Fruit fly (Drosophila melanogaster) whole organism, embryonic: ENCODE measurements around the gene CG1273.

ENCODE experiments used
- Abd-B ChIP-seq: fragments of 200-800 bp; sonication (Bioruptor generic); optimal IDR thresholded peaks from 2 replicates; lab custom pipeline; 2018; ENCODE audit warnings: missing biosample characterization, mild to moderate bottlenecking, missing genetic modification characterization, moderate library complexity
- Asciz ChIP-seq: fragments of 200-800 bp; sonication (Bioruptor generic); optimal IDR thresholded peaks from 2 replicates; lab custom pipeline; 2017; ENCODE audit warnings: missing biosample characterization, mild to moderate bottlenecking, missing genetic modification characterization, missing genetic modification reagents
- Awh ChIP-seq: fragments of 200-800 bp; sonication (Bioruptor generic); IDR thresholded peaks from 2 replicates; pipeline ENCODE4, ENCODE4 v1.3.6; 2022; ENCODE audit warnings: missing biosample characterization, missing genetic modification characterization
- BEAF-32 ChIP-seq: fragments of 200-800 bp; sonication (Bioruptor generic); optimal IDR thresholded peaks from 3 replicates; lab custom pipeline; 2017; ENCODE audit warnings: missing biosample characterization, missing genetic modification characterization, mild to moderate bottlenecking, moderate library complexity, missing genetic modification reagents
- BtbVII ChIP-seq: fragments of 200-800 bp; sonication (Bioruptor generic); optimal IDR thresholded peaks from 3 replicates; lab custom pipeline; 2017; ENCODE audit warnings: missing biosample characterization, mild to moderate bottlenecking, missing genetic modification characterization
- CG10209 ChIP-seq: fragments of 200-800 bp; sonication (Bioruptor generic); optimal IDR thresholded peaks from 3 replicates; lab custom pipeline; 2017; ENCODE audit warnings: missing biosample characterization, mild to moderate bottlenecking, missing genetic modification characterization, missing genetic modification reagents
- CG10543 ChIP-seq: fragments of 200-800 bp; sonication (Bioruptor generic); optimal IDR thresholded peaks from 3 replicates; lab custom pipeline; 2017; ENCODE audit warnings: missing biosample characterization, mild to moderate bottlenecking, missing genetic modification characterization, moderate library complexity
- CG11456 ChIP-seq: fragments of 200-800 bp; sonication (Bioruptor generic); IDR thresholded peaks from 3 replicates; pipeline ENCODE4 v1.3.6; 2022; ENCODE audit warnings: missing biosample characterization, missing genetic modification characterization
- CG12071 ChIP-seq: fragments of 200-800 bp; sonication (Bioruptor generic); optimal IDR thresholded peaks from 3 replicates; lab custom pipeline; 2018; ENCODE audit warnings: missing biosample characterization, mild to moderate bottlenecking, missing genetic modification characterization
- CG12219 ChIP-seq: fragments of 200-800 bp; sonication (Bioruptor generic); optimal IDR thresholded peaks from 3 replicates; lab custom pipeline; 2018; ENCODE audit warnings: missing biosample characterization, mild to moderate bottlenecking, missing genetic modification characterization
- CG16813 ChIP-seq: fragments of 200-800 bp; sonication (Bioruptor generic); IDR thresholded peaks from 3 replicates; pipeline ENCODE4 v1.3.6; 2022; ENCODE audit warnings: missing biosample characterization, missing genetic modification characterization; ENCODE audit not compliant: partially characterized antibody
- CG18599 ChIP-seq: fragments of 200-800 bp; sonication (Bioruptor generic); optimal IDR thresholded peaks from 3 replicates; lab custom pipeline; 2017; ENCODE audit warnings: missing biosample characterization, missing genetic modification characterization, mild to moderate bottlenecking, moderate library complexity, missing genetic modification reagents
- CG2875 ChIP-seq: fragments of 200-800 bp; sonication (Bioruptor generic); optimal IDR thresholded peaks from 2 replicates; lab custom pipeline; 2017; ENCODE audit warnings: missing biosample characterization, mild to moderate bottlenecking, missing genetic modification characterization, missing genetic modification reagents
- CG32532 ChIP-seq: fragments of 200-800 bp; sonication (Bioruptor generic); IDR thresholded peaks from 2 replicates; pipeline ENCODE4 v1.3.6; 2022; ENCODE audit warnings: missing biosample characterization, missing genetic modification characterization
- CG32772 ChIP-seq: fragments of 200-800 bp; sonication (Bioruptor generic); IDR thresholded peaks from 2 replicates; pipeline ENCODE4 v1.3.6; 2022; ENCODE audit warnings: missing biosample characterization, missing genetic modification characterization
- CG34376 ChIP-seq: fragments of 200-800 bp; sonication (Bioruptor generic); optimal IDR thresholded peaks from 2 replicates; lab custom pipeline; 2018; ENCODE audit warnings: missing biosample characterization, mild to moderate bottlenecking, missing genetic modification characterization
- CG5180 ChIP-seq: fragments of 200-800 bp; sonication (Bioruptor generic); optimal IDR thresholded peaks from 3 replicates; lab custom pipeline; 2017; ENCODE audit warnings: missing biosample characterization, missing genetic modification characterization, mild to moderate bottlenecking, moderate library complexity, missing genetic modification reagents
- CG6654 ChIP-seq: fragments of 200-800 bp; sonication (Bioruptor generic); optimal IDR thresholded peaks from 2 replicates; lab custom pipeline; 2017; ENCODE audit warnings: missing biosample characterization, mild to moderate bottlenecking, missing genetic modification characterization
- CG6689 ChIP-seq: fragments of 200-800 bp; sonication (Bioruptor generic); IDR thresholded peaks from 2 replicates; pipeline ENCODE4 v1.3.6; 2022; ENCODE audit warnings: missing biosample characterization, missing genetic modification characterization
- CG7987 ChIP-seq: fragments of 200-800 bp; sonication (Bioruptor generic); optimal IDR thresholded peaks from 2 replicates; lab custom pipeline; 2018; ENCODE audit warnings: missing biosample characterization, mild to moderate bottlenecking, missing genetic modification characterization, moderate library complexity
- CG9727 ChIP-seq: fragments of 200-800 bp; sonication (Bioruptor generic); optimal IDR thresholded peaks from 3 replicates; lab custom pipeline; 2017; ENCODE audit warnings: missing biosample characterization, mild to moderate bottlenecking, missing genetic modification characterization
- Dad ChIP-seq: fragments of 200-800 bp; sonication (Bioruptor generic); optimal IDR thresholded peaks from 3 replicates; lab custom pipeline; 2016; ENCODE audit warnings: missing biosample characterization, missing genetic modification characterization
- Deaf1 ChIP-seq: fragments of 200-800 bp; optimal IDR thresholded peaks from 3 replicates; lab custom pipeline; 2019; ENCODE audit warnings: missing biosample characterization, mild to moderate bottlenecking, missing genetic modification characterization, moderate library complexity
- Drgx ChIP-seq: fragments of 200-800 bp; sonication (Bioruptor generic); IDR thresholded peaks from 2 replicates; pipeline ENCODE4 v1.3.6; 2022; ENCODE audit warnings: missing biosample characterization, missing genetic modification characterization
- HLHmδ ChIP-seq: fragments of 200-800 bp; sonication (Bioruptor generic); optimal IDR thresholded peaks from 2 replicates; lab custom pipeline; 2018; ENCODE audit warnings: missing biosample characterization, mild to moderate bottlenecking, missing genetic modification characterization, moderate library complexity
- Hand ChIP-seq: fragments of 200-800 bp; sonication (Bioruptor generic); optimal IDR thresholded peaks from 2 replicates; lab custom pipeline; 2017; ENCODE audit warnings: mild to moderate bottlenecking, missing biosample characterization, missing genetic modification reagents, missing genetic modification characterization
- Hr78 ChIP-seq, 2 experiments: fragments of 200-800 bp in 1 of 2; fragments of >200 bp in 1 of 2; sonication (Bioruptor generic) in 1 of 2; optimal IDR thresholded peaks; 2 replicates each; lab custom pipeline; 2017 to 2019; ENCODE audit warnings: missing biosample characterization in 2 of 2, missing genetic modification characterization in 2 of 2, mild to moderate bottlenecking in 1 of 2, moderate library complexity in 1 of 2
- Kr ChIP-seq: fragments of 200-800 bp; sonication (Bioruptor generic); optimal IDR thresholded peaks from 2 replicates; lab custom pipeline; 2017; ENCODE audit warnings: missing biosample characterization, mild to moderate bottlenecking, missing genetic modification characterization
- Med ChIP-seq: fragments of 200-800 bp; sonication (Bioruptor generic); peaks from one replicate; lab custom pipeline; 2016; ENCODE audit warnings: missing biosample characterization, missing genetic modification characterization, mild to moderate bottlenecking, inconsistent platforms, moderate library complexity
- aop ChIP-seq: fragments of 200-800 bp; sonication (Bioruptor generic); IDR thresholded peaks from 2 replicates; pipeline ENCODE4 v1.3.6; 2022; ENCODE audit warnings: missing biosample characterization, missing genetic modification characterization
- ase ChIP-seq: fragments of 200-800 bp; sonication (Bioruptor generic); IDR thresholded peaks from 3 replicates; pipeline ENCODE4 v1.3.6; 2022; ENCODE audit warnings: missing biosample characterization, missing genetic modification characterization
- chinmo ChIP-seq: fragments of 200-800 bp; sonication (Bioruptor generic); IDR thresholded peaks from 4 replicates; pipeline ENCODE4 v1.3.6; 2022; ENCODE audit warnings: missing biosample characterization, missing genetic modification characterization; ENCODE audit not compliant: partially characterized antibody
- crol ChIP-seq: fragments of 200-800 bp; sonication (Bioruptor generic); IDR thresholded peaks from 2 replicates; pipeline ENCODE4 v1.3.6; 2022; ENCODE audit warnings: missing biosample characterization, missing genetic modification characterization
- cwo ChIP-seq: fragments of 200-800 bp; sonication (Bioruptor generic); optimal IDR thresholded peaks from 3 replicates; lab custom pipeline; 2017; ENCODE audit warnings: missing biosample characterization, missing genetic modification characterization, mild to moderate bottlenecking, moderate library complexity, missing genetic modification reagents
- grn ChIP-seq: fragments of 200-800 bp; sonication (Bioruptor generic); optimal IDR thresholded peaks from 3 replicates; lab custom pipeline; 2017; ENCODE audit warnings: missing biosample characterization, missing genetic modification characterization
- gsb ChIP-seq: fragments of 200-800 bp; sonication (Bioruptor generic); IDR thresholded peaks from 2 replicates; pipeline ENCODE4 v1.3.6; 2022; ENCODE audit warnings: missing biosample characterization, missing genetic modification characterization
- mirr ChIP-seq: fragments of 200-800 bp; sonication (Bioruptor generic); optimal IDR thresholded peaks from 3 replicates; lab custom pipeline; 2018; ENCODE audit warnings: missing biosample characterization, mild to moderate bottlenecking, missing genetic modification characterization
- nerfin-1 ChIP-seq: fragments of 200-800 bp; sonication (Bioruptor generic); optimal IDR thresholded peaks from 3 replicates; lab custom pipeline; 2019; ENCODE audit warnings: missing biosample characterization, mild to moderate bottlenecking, missing genetic modification characterization, moderate library complexity
- oc ChIP-seq: fragments of 200-800 bp; sonication (Bioruptor generic); optimal IDR thresholded peaks from 2 replicates; lab custom pipeline; 2018; ENCODE audit warnings: missing biosample characterization, mild to moderate bottlenecking, missing genetic modification characterization, moderate library complexity
- pros ChIP-seq: fragments of 200-800 bp; sonication (Bioruptor generic); optimal IDR thresholded peaks from 3 replicates; lab custom pipeline; 2019; ENCODE audit warnings: missing biosample characterization, mild to moderate bottlenecking, missing genetic modification characterization, moderate library complexity
- run ChIP-seq: fragments of 200-800 bp; sonication (Bioruptor generic); optimal IDR thresholded peaks from 3 replicates; lab custom pipeline; 2018; ENCODE audit warnings: missing biosample characterization, mild to moderate bottlenecking, missing genetic modification characterization
- schlank ChIP-seq: fragments of 200-800 bp; sonication (Bioruptor generic); optimal IDR thresholded peaks from 2 replicates; lab custom pipeline; 2018; ENCODE audit warnings: missing biosample characterization, mild to moderate bottlenecking, missing genetic modification characterization
- sd ChIP-seq: fragments of 200-800 bp; sonication (Bioruptor generic); optimal IDR thresholded peaks from 3 replicates; lab custom pipeline; 2018; ENCODE audit warnings: missing biosample characterization, mild to moderate bottlenecking, missing genetic modification characterization, moderate library complexity
- stwl ChIP-seq: fragments of 200-800 bp; sonication (Bioruptor generic); optimal IDR thresholded peaks from 3 replicates; lab custom pipeline; 2018; ENCODE audit warnings: missing biosample characterization, mild to moderate bottlenecking, missing genetic modification characterization, moderate library complexity
- twi ChIP-seq: fragments of 200-800 bp; optimal IDR thresholded peaks from 2 replicates; lab custom pipeline; 2019; ENCODE audit warnings: missing biosample characterization, mild to moderate bottlenecking, missing genetic modification characterization, moderate library complexity
- vnd ChIP-seq: fragments of 200-800 bp; sonication (Bioruptor generic); IDR thresholded peaks from 3 replicates; pipeline ENCODE4 v1.3.6; 2022; ENCODE audit warnings: missing biosample characterization, missing genetic modification characterization; ENCODE audit not compliant: partially characterized antibody

Gene CG1273

dm6 chr3L:4219291-4220228 lies 44.0 kb upstream of the CG1273 start (continued):
- TF ChIP-seq schlank (tag; lab: Kevin White, UChicago) (no peak), CG32772 (GFP tag; lab: Robert Waterston, UW) (peak; percentile 29; the same call in 1 of the 2 replicates), BtbVII (GFP tag; lab: Kevin White, UChicago) (peak; percentile 22), CG18599 (GFP tag; lab: Kevin White, UChicago) (peak; percentile 24), Hand (GFP tag; lab: Kevin White, UChicago) (no peak), gsb (GFP tag; lab: Robert Waterston, UW) (no peak), CG7987 (GFP tag; lab: Kevin White, UChicago) (peak; percentile 92), CG5180 (GFP tag; lab: Kevin White, UChicago) (peak; percentile 42), grn (GFP tag; lab: Kevin White, UChicago) (peak; percentile 99), Hr78 (GFP tag; optimal IDR thresholded peaks at IDR 0.05; lab: Kevin White, UChicago) (peak in 1 of 2 experiments; percentile 95), pros (GFP tag; lab: Kevin White, UChicago) (peak; percentile 55), CG12219 (GFP tag; lab: Kevin White, UChicago) (peak; percentile 22), CG10209 (no peak), mirr (GFP tag; lab: Kevin White, UChicago) (peak; percentile 84), Deaf1 (peak; percentile 7), crol (GFP tag; lab: Robert Waterston, UW) (peak; percentile 60), aop (GFP tag; lab: Robert Waterston, UW) (no peak), twi (tag; lab: Kevin White, UChicago) (peak; percentile 17), Awh (peak; percentile 56; the same call in 1 of the 2 replicates), CG9727 (peak; percentile 34), chinmo (GFP tag; lab: Robert Waterston, UW) (0 out of 4 replicates have a peak, but pooled peaks have one; percentile 67), CG34376 (GFP tag; lab: Kevin White, UChicago) (peak; percentile 88), CG32532 (GFP tag; lab: Robert Waterston, UW) (peak; percentile 44), Dad (GFP tag; lab: Kevin White, UChicago) (no peak), Asciz (GFP tag; lab: Kevin White, UChicago) (peak; percentile 23), nerfin-1 (no peak), oc (peak; percentile 13), HLHmδ (GFP tag; lab: Kevin White, UChicago) (peak; percentile 18), CG16813 (no peak), cwo (GFP tag; lab: Kevin White, UChicago) (peak; percentile 100), Drgx (GFP tag; lab: Robert Waterston, UW) (peak; percentile 28; the same call in 1 of the 2 replicates), sd (tag; lab: Kevin White, UChicago) (peak; percentile 90), CG11456 (GFP tag; lab: Robert Waterston, UW) (no peak), stwl (peak; percentile 3), BEAF-32 (GFP tag; lab: Kevin White, UChicago) (no peak), Abd-B (GFP tag; lab: Kevin White, UChicago) (no peak), vnd (GFP tag; lab: Robert Waterston, UW) (peak; percentile 67), ase (no peak), CG6654 (peak; percentile 96), CG2875 (peak; percentile 30), CG10543 (GFP tag; lab: Kevin White, UChicago) (peak; percentile 70), Kr (GFP tag; lab: Kevin White, UChicago) (peak; percentile 16), CG6689 (GFP tag; lab: Robert Waterston, UW) (no peak), Med (peak; percentile 23), CG12071 (peak; percentile 33), run (no peak)
